Worm (Caenorhabditis elegans) whole organism, mixed stage, embryonic: ENCODE data around the gene F52D1.2.

Experiments used
- blmp-1 ChIP-seq: fragments of 150-350 bp; optimal IDR thresholded peaks from 2 replicates; lab custom pipeline; 2014; ENCODE audit warnings: missing biosample characterization, missing genetic modification characterization
- drap-1 ChIP-seq: fragments of 200-800 bp; sonication (Bioruptor generic); optimal IDR thresholded peaks from 3 replicates; lab custom pipeline; 2018; ENCODE audit warnings: mild to moderate bottlenecking, missing genetic modification characterization, missing compliant biosample characterization
- elt-1 ChIP-seq: sonication (generic microtip); optimal IDR thresholded peaks from 2 replicates; lab custom pipeline; 2017; ENCODE audit warnings: missing genetic modification characterization, mild to moderate bottlenecking, missing compliant biosample characterization, antibody characterized with exemption, moderate library complexity, borderline replicate concordance; ENCODE audit not compliant: insufficient read depth
- lin-13 ChIP-seq: fragments of 150-350 bp; optimal IDR thresholded peaks from 2 replicates; lab custom pipeline; 2014; ENCODE audit warnings: missing biosample characterization, missing genetic modification characterization
- lin-32 ChIP-seq: fragments of 200-800 bp; sonication (Bioruptor generic); optimal IDR thresholded peaks from 2 replicates; lab custom pipeline; 2018; ENCODE audit warnings: mild to moderate bottlenecking, missing genetic modification characterization, missing compliant biosample characterization
- lsy-2 ChIP-seq: fragments of 150-350 bp; optimal IDR thresholded peaks from 2 replicates; lab custom pipeline; 2014; ENCODE audit warnings: missing biosample characterization, missing genetic modification characterization
- nhr-12 ChIP-seq: fragments of 150-350 bp; optimal IDR thresholded peaks from 2 replicates; lab custom pipeline; 2014; ENCODE audit warnings: missing biosample characterization, missing genetic modification characterization
- nhr-237 ChIP-seq: fragments of 150-350 bp; optimal IDR thresholded peaks from 2 replicates; lab custom pipeline; 2014; ENCODE audit warnings: missing biosample characterization, missing genetic modification characterization
- snpc-4 ChIP-seq: fragments of 150-350 bp; optimal IDR thresholded peaks from 2 replicates; lab custom pipeline; 2014; ENCODE audit warnings: missing biosample characterization, missing genetic modification characterization
- unc-62 ChIP-seq: fragments of 150-350 bp; optimal IDR thresholded peaks from 2 replicates; lab custom pipeline; 2014; ENCODE audit warnings: missing biosample characterization, missing genetic modification reagents, missing genetic modification characterization
- zip-8 ChIP-seq: fragments of 150-350 bp; optimal IDR thresholded peaks from 2 replicates; lab custom pipeline; 2014; ENCODE audit warnings: missing biosample characterization, missing genetic modification characterization

DNA sequence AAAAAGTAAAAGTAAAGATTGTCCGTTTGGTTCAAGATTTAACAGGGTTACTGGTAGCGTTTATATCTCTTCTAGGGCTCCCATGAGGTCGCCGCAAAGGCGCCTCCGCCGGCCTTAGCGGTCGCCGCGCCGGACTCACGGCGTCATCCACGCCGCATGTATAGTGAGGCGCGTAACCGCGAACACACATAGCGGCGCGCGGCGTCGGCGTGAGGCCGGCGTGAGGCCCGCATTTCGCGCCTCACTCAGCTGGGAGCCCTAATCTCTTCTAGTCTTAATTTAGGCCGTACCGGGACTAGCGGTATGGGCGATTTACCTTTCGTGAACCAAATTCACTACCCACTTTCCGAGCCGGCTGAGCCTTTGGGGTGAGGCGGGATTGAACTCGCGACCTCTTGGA lies 11.6 kb upstream of the F52D1.2 start:
- no peak for TF ChIP-seq drap-1
- no peak for TF ChIP-seq elt-1 (tag; lab: Kevin White, UChicago)
- no peak for TF ChIP-seq lin-13 (tag; lab: Kevin White, UChicago)
- no peak for TF ChIP-seq nhr-237 (tag; lab: Kevin White, UChicago)
- no peak for TF ChIP-seq lin-32 (GFP tag; lab: Kevin White, UChicago)
- TF ChIP-seq snpc-4 (tag; lab: Kevin White, UChicago), result no peak
- TF ChIP-seq nhr-12 (tag; lab: Kevin White, UChicago), result no peak
- TF ChIP-seq lsy-2, result no peak
- no peak for TF ChIP-seq unc-62 (GFP tag; lab: Kevin White, UChicago)
- TF ChIP-seq zip-8 (tag; lab: Kevin White, UChicago), result no peak
- TF ChIP-seq blmp-1 (tag; lab: Kevin White, UChicago), result no peak
